Worm (Caenorhabditis elegans) whole organism, L1 larva: Measurements from ENCODE around the gene tsn-1.

Source experiments
- C04F5.9 ChIP-seq: sonication (generic microtip); optimal IDR thresholded peaks from 2 replicates; lab custom pipeline; 2016; ENCODE audit warnings: missing genetic modification characterization, missing compliant biosample characterization
- C34B4.2 ChIP-seq: sonication (generic microtip); optimal IDR thresholded peaks from 2 replicates; lab custom pipeline; 2017; ENCODE audit warnings: mild to moderate bottlenecking, missing genetic modification characterization, missing compliant biosample characterization
- Y116A8C.19 ChIP-seq: sonication (generic microtip); optimal IDR thresholded peaks from 2 replicates; lab custom pipeline; 2016; ENCODE audit warnings: missing compliant biosample characterization, missing genetic modification characterization, borderline replicate concordance
- aly-2 ChIP-seq: fragments of 150-350 bp; optimal IDR thresholded peaks from 2 replicates; lab custom pipeline; 2014; ENCODE audit warnings: missing biosample characterization, missing genetic modification characterization
- ceh-63 ChIP-seq: fragments of 200-800 bp; sonication (Bioruptor generic); optimal IDR thresholded peaks from 2 replicates; lab custom pipeline; 2018; ENCODE audit warnings: mild to moderate bottlenecking, missing genetic modification characterization, missing compliant biosample characterization
- ceh-88 ChIP-seq: fragments of 200-800 bp; sonication (Bioruptor generic); IDR thresholded peaks from 2 replicates; pipeline ENCODE4 v1.3.6; 2022; ENCODE audit warnings: missing genetic modification characterization, missing compliant biosample characterization
- ceh-90 ChIP-seq: sonication (generic microtip); optimal IDR thresholded peaks from 2 replicates; lab custom pipeline; 2016; ENCODE audit warnings: missing genetic modification characterization, missing compliant biosample characterization
- dpl-1 ChIP-seq, 3 experiments: fragments of 150-350 bp in 2 of 3; sonication (generic microtip) in 1 of 3; optimal IDR thresholded peaks; 2 replicates each; lab custom pipeline; 2014 to 2017; ENCODE audit warnings: missing biosample characterization in 3 of 3, missing genetic modification characterization in 3 of 3, missing genetic modification reagents in 3 of 3
- dsc-1 ChIP-seq: sonication (generic microtip); optimal IDR thresholded peaks from 2 replicates; lab custom pipeline; 2016; ENCODE audit warnings: mild to moderate bottlenecking, missing genetic modification characterization, missing compliant biosample characterization
- efl-1 ChIP-seq, 4 experiments: fragments of 150-350 bp; optimal IDR thresholded peaks in 3 of 4; peaks in 1 of 4; 1 replicate in 1 of 4; 2 replicates in 3 of 4; lab custom pipeline; 2014; ENCODE audit warnings: missing biosample characterization in 2 of 4, missing genetic modification characterization in 2 of 4, missing genetic modification reagents in 2 of 4
- egl-13 ChIP-seq: sonication (generic microtip); optimal IDR thresholded peaks from 2 replicates; lab custom pipeline; 2016; ENCODE audit warnings: missing genotype, missing genetic modification reagents, missing genetic modification characterization, missing compliant biosample characterization
- egl-27 ChIP-seq, 2 experiments: fragments of 150-350 bp in 1 of 2; sonication (generic microtip); optimal IDR thresholded peaks; 3 replicates each; lab custom pipeline; 2017 to 2018; ENCODE audit warnings: missing biosample characterization in 2 of 2, missing genetic modification characterization in 2 of 2, missing genetic modification reagents in 2 of 2
- elt-2 ChIP-seq: sonication (generic microtip); optimal IDR thresholded peaks from 2 replicates; lab custom pipeline; 2016; ENCODE audit warnings: missing genetic modification characterization, mild to moderate bottlenecking, inconsistent platforms, missing compliant biosample characterization, missing genetic modification reagents
- fkh-4 ChIP-seq: sonication (generic microtip); optimal IDR thresholded peaks from 2 replicates; lab custom pipeline; 2016; ENCODE audit warnings: missing compliant biosample characterization, missing genetic modification characterization, borderline replicate concordance
- fos-1 ChIP-seq: fragments of 150-350 bp; optimal IDR thresholded peaks from 2 replicates; lab custom pipeline; 2014; ENCODE audit warnings: missing biosample characterization, missing genetic modification characterization
- grh-1 ChIP-seq: fragments of 200-800 bp; sonication (Bioruptor generic); IDR thresholded peaks from 2 replicates; pipeline ENCODE4 v1.3.6; 2022; ENCODE audit warnings: missing genetic modification reagents, missing genetic modification characterization, missing compliant biosample characterization
- lin-13 ChIP-seq: fragments of 150-350 bp; optimal IDR thresholded peaks from 2 replicates; lab custom pipeline; 2014; ENCODE audit warnings: missing biosample characterization, missing genetic modification reagents, missing genetic modification characterization
- lin-14 ChIP-seq: fragments of 200-800 bp; sonication (Bioruptor generic); optimal IDR thresholded peaks from 2 replicates; lab custom pipeline; 2018; ENCODE audit warnings: mild to moderate bottlenecking, missing genetic modification characterization, moderate library complexity, missing compliant biosample characterization
- lir-3 ChIP-seq: sonication (generic microtip); optimal IDR thresholded peaks from 2 replicates; lab custom pipeline; 2016; ENCODE audit warnings: mild to moderate bottlenecking, missing genetic modification characterization, moderate library complexity, missing compliant biosample characterization; ENCODE audit not compliant: poor library complexity
- mab-9 ChIP-seq: fragments of 200-800 bp; sonication (Bioruptor generic); IDR thresholded peaks from 2 replicates; pipeline ENCODE4 v1.3.6; 2022; ENCODE audit warnings: missing genetic modification reagents, missing genetic modification characterization, missing compliant biosample characterization
- mef-2 ChIP-seq: fragments of 150-350 bp; optimal IDR thresholded peaks from 2 replicates; lab custom pipeline; 2014; ENCODE audit warnings: missing biosample characterization, missing genetic modification characterization
- mep-1 ChIP-seq: fragments of 150-350 bp; optimal IDR thresholded peaks from 2 replicates; lab custom pipeline; 2014; ENCODE audit warnings: missing biosample characterization, missing genetic modification characterization
- nhr-12 ChIP-seq: sonication (generic microtip); optimal IDR thresholded peaks from 2 replicates; lab custom pipeline; 2017; ENCODE audit warnings: missing biosample characterization, missing genetic modification characterization
- nhr-19 ChIP-seq: fragments of 200-800 bp; sonication (Bioruptor generic); conservative IDR thresholded peaks from 2 replicates; pipeline ENCODE4 v1.3.6; 2022; ENCODE audit warnings: missing genetic modification characterization, missing compliant biosample characterization
- nhr-237 ChIP-seq: fragments of 150-350 bp; optimal IDR thresholded peaks from 2 replicates; lab custom pipeline; 2014; ENCODE audit warnings: missing biosample characterization, missing genetic modification characterization
- nhr-47 ChIP-seq: sonication (generic microtip); optimal IDR thresholded peaks from 2 replicates; lab custom pipeline; 2016; ENCODE audit warnings: mild to moderate bottlenecking, missing genetic modification characterization, moderate library complexity, missing compliant biosample characterization
- nhr-71 ChIP-seq: sonication (generic microtip); optimal IDR thresholded peaks from 2 replicates; lab custom pipeline; 2016; ENCODE audit warnings: mild to moderate bottlenecking, missing genetic modification characterization, moderate library complexity, missing compliant biosample characterization
- nhr-76 ChIP-seq: sonication (generic microtip); optimal IDR thresholded peaks from 2 replicates; lab custom pipeline; 2017; ENCODE audit warnings: missing biosample characterization, missing genetic modification characterization
- pax-3 ChIP-seq: fragments of 200-800 bp; sonication (Bioruptor generic); optimal IDR thresholded peaks from 2 replicates; lab custom pipeline; 2018; ENCODE audit warnings: mild to moderate bottlenecking, missing genetic modification characterization, moderate library complexity, missing compliant biosample characterization
- pqm-1 ChIP-seq: sonication (generic microtip); optimal IDR thresholded peaks from 3 replicates; lab custom pipeline; 2017; ENCODE audit warnings: missing biosample characterization, missing genetic modification characterization
- rnt-1 ChIP-seq: sonication (generic microtip); optimal IDR thresholded peaks from 2 replicates; lab custom pipeline; 2016; ENCODE audit warnings: mild to moderate bottlenecking, missing genetic modification characterization, moderate library complexity, missing compliant biosample characterization
- snpc-4 ChIP-seq: fragments of 150-350 bp; optimal IDR thresholded peaks from 2 replicates; lab custom pipeline; 2014; ENCODE audit warnings: missing biosample characterization, missing genetic modification characterization
- sox-4 ChIP-seq: sonication (generic microtip); optimal IDR thresholded peaks from 2 replicates; lab custom pipeline; 2016; ENCODE audit warnings: missing genetic modification characterization, missing compliant biosample characterization
- sup-37 ChIP-seq: fragments of 200-800 bp; sonication (Bioruptor generic); optimal IDR thresholded peaks from 2 replicates; lab custom pipeline; 2018; ENCODE audit warnings: mild to moderate bottlenecking, missing genetic modification characterization, missing compliant biosample characterization
- unc-30 ChIP-seq: sonication (generic microtip); optimal IDR thresholded peaks from 2 replicates; lab custom pipeline; 2017; ENCODE audit warnings: missing biosample characterization, missing genetic modification characterization
- unc-62 ChIP-seq: fragments of 150-350 bp; optimal IDR thresholded peaks from 2 replicates; lab custom pipeline; 2014; ENCODE audit warnings: missing biosample characterization, missing genetic modification reagents, missing genetic modification characterization
- unc-98 ChIP-seq: fragments of 200-800 bp; sonication (Bioruptor generic); IDR thresholded peaks from 2 replicates; pipeline ENCODE4 v1.3.6; 2022; ENCODE audit warnings: missing genetic modification characterization, missing compliant biosample characterization
- vab-15 ChIP-seq: sonication (generic microtip); optimal IDR thresholded peaks from 2 replicates; lab custom pipeline; 2017; ENCODE audit warnings: missing genotype, mild to moderate bottlenecking, missing genetic modification characterization, missing compliant biosample characterization
- xbp-1 ChIP-seq: sonication (generic microtip); optimal IDR thresholded peaks from 2 replicates; lab custom pipeline; 2016; ENCODE audit warnings: missing genetic modification characterization, missing compliant biosample characterization
- zip-4 ChIP-seq: fragments of 200-800 bp; sonication (Bioruptor generic); optimal IDR thresholded peaks from 2 replicates; lab custom pipeline; 2018; ENCODE audit warnings: mild to moderate bottlenecking, missing genetic modification characterization, moderate library complexity, missing compliant biosample characterization

The tsn-1 gene

DNA sequence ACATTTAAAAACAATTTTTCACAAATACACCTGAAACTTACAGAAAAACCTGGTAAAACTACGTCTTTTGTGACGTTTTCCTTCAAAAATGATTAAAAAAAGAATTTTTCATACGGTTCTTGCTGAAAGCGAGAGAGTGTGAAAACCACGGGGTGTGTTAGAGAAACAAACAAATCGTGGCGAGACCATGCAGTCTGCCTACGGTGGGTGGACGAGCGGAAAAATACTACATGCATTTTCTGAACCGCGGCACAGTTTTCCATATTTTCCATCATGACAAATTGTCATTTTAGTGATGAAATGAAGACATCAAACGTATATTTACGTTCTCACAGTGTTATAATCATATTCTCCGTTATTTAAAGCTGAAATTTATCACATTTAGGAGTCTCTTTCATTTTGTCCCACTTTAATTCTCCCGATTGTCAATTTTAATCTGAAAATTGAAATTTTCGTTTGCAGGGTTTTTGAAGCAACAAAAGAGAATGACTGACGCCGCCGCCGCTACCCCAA, at the start of gene tsn-1, which contains the start of gene F10G7.9 (continued):
- no peak for TF ChIP-seq mef-2 (tag; lab: Kevin White, UChicago)
- TF ChIP-seq ceh-63 (GFP tag; lab: Kevin White, UChicago) = no peak
- TF ChIP-seq aly-2 (tag; lab: Kevin White, UChicago) = no peak
- no peak for TF ChIP-seq egl-13 (tag; lab: Kevin White, UChicago)
- TF ChIP-seq unc-62 (GFP tag; lab: Kevin White, UChicago) = no peak
- TF ChIP-seq pax-3 (tag; lab: Kevin White, UChicago) = no peak
- no peak for TF ChIP-seq Y116A8C.19 (tag; lab: Kevin White, UChicago)
- no peak for TF ChIP-seq nhr-76 (tag; lab: Kevin White, UChicago)
- TF ChIP-seq egl-27 (tag; optimal IDR thresholded peaks at IDR 0.05; lab: Kevin White, UChicago) = no peak
- no peak for TF ChIP-seq grh-1 (GFP tag; lab: Robert Waterston, UW)
- TF ChIP-seq mep-1 (tag; lab: Kevin White, UChicago) = no peak
- TF ChIP-seq ceh-88 (GFP tag; lab: Robert Waterston, UW) = no peak
- TF ChIP-seq nhr-47 = peak; percentile 66
- TF ChIP-seq pqm-1 (tag; lab: Kevin White, UChicago) = no peak
- TF ChIP-seq C04F5.9 (tag; lab: Kevin White, UChicago) = no peak
- TF ChIP-seq unc-30 (tag; lab: Kevin White, UChicago) = no peak
- no peak for TF ChIP-seq fkh-4 (tag; lab: Kevin White, UChicago)
- no peak for TF ChIP-seq C34B4.2
- TF ChIP-seq zip-4 = no peak
- TF ChIP-seq lin-13 (GFP tag; lab: Kevin White, UChicago) = peak; percentile 50
- no peak for TF ChIP-seq mab-9
- TF ChIP-seq nhr-19 (GFP tag; lab: Robert Waterston, UW) = peak; percentile 44; the same call in 1 of the 2 replicates
- no peak for TF ChIP-seq sup-37
- peak; percentile 49 for TF ChIP-seq xbp-1 (tag; lab: Kevin White, UChicago)
- no peak for TF ChIP-seq snpc-4 (tag; lab: Kevin White, UChicago)
- no peak for TF ChIP-seq ceh-90 (tag; lab: Kevin White, UChicago)
- no peak for TF ChIP-seq nhr-237 (tag; lab: Kevin White, UChicago)
- TF ChIP-seq vab-15 (tag; lab: Kevin White, UChicago) = no peak
- peak; percentile 71 for TF ChIP-seq nhr-71
- TF ChIP-seq elt-2 (tag; lab: Kevin White, UChicago) = peak; percentile 37
- TF ChIP-seq fos-1 = no peak

ce11 chrII:4657370-4657769, 49.3 kb upstream of the tsn-1 start:
- no peak for TF ChIP-seq rnt-1 (tag; lab: Kevin White, UChicago)
- TF ChIP-seq dpl-1 (GFP tag; optimal IDR thresholded peaks at IDR 0.05; lab: Kevin White, UChicago) = no peak
- no peak for TF ChIP-seq pqm-1 (tag; lab: Kevin White, UChicago)
- TF ChIP-seq efl-1 (optimal IDR thresholded peaks at IDR 0.05; lab: Kevin White, UChicago) = no peak
- peak in 1 of 2 experiments; percentile 2 for TF ChIP-seq efl-1 (GFP tag; optimal IDR thresholded peaks at IDR 0.05 in 1 of 2; lab: Kevin White, UChicago)
- TF ChIP-seq nhr-47 = no peak
- TF ChIP-seq sox-4 = no peak
- no peak for TF ChIP-seq unc-98 (GFP tag; lab: Robert Waterston, UW)
- no peak for TF ChIP-seq nhr-19 (GFP tag; lab: Robert Waterston, UW)
- TF ChIP-seq lin-14 (GFP tag; lab: Kevin White, UChicago) = no peak
- peak; percentile 80 for TF ChIP-seq elt-2 (tag; lab: Kevin White, UChicago)
- no peak for TF ChIP-seq nhr-12
- TF ChIP-seq, all 84 proteins: peak for 2

DNA sequence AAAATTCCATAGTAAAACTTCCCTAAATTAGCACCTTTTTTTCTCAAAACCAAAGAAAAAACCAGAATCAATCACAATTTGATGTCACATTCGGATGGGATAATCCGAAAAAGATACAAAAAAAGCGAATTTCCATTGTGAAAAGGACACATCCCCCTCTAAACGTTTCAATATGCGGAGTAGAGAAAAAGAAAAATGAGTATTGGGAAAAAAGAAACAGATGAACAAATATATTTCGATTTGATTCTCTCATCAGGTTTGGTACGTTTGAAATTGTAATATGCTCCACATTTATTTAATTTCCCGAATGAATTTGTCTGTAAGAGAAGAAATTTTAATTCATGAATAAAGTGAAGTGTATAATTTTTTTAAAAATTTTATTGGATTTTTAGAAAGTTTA, 48.4 kb upstream of the tsn-1 start:
- no peak for TF ChIP-seq lir-3 (tag; lab: Kevin White, UChicago)
- peak; percentile 91 for TF ChIP-seq dsc-1
- TF ChIP-seq grh-1 (GFP tag; lab: Robert Waterston, UW) = no peak
- peak; percentile 67 for TF ChIP-seq fkh-4 (tag; lab: Kevin White, UChicago)
